Worm (Caenorhabditis elegans): ENCODE measurements around the gene rrf-3.

rrf-3 gene

ce11 chrII:8129040-8129387, 33.3 kb upstream of the rrf-3 start:
- TF ChIP-seq snpc-4 (tag; optimal IDR thresholded peaks at IDR 0.05) (no peak), ces-1 (GFP tag; optimal IDR thresholded peaks at IDR 0.05) (no peak), ztf-11 (tag; optimal IDR thresholded peaks at IDR 0.05) (no peak), pha-4 (tag; optimal IDR thresholded peaks at IDR 0.05) (no peak), nhr-28 (tag; optimal IDR thresholded peaks at IDR 0.05) (no peak), tbx-8 (GFP tag; optimal IDR thresholded peaks at IDR 0.05) (no peak), sem-2 (GFP tag; optimal IDR thresholded peaks at IDR 0.05) (no peak), hlh-1 (tag; optimal IDR thresholded peaks at IDR 0.05) (no peak), ham-2 (GFP tag; optimal IDR thresholded peaks at IDR 0.05) (no peak), drap-1 (GFP tag; optimal IDR thresholded peaks at IDR 0.05) (no peak), mls-2 (tag; optimal IDR thresholded peaks at IDR 0.05) (no peak)

DNA sequence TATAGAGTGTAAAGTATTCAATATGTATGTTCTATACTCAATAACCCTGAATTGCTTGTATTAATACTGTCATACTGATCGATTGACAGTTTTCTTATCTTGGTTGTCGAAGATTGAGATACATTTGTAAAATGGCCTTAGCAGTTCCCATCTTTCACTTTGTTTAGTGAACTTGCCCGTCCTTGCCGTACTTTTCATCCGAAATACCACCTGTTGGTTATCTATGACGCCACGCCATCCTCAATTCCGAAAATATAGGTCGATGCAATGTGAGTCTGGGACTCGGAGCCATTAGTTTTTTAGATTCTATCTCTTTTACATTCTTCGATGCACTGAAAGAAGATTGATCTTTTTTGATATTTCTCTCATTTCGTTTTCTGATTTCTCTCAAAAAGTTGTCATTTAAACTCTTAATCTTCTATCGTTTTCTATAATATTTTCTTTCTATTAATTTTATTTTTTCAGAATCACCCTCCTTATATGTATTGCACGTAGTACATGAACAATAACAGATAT, 32.7 kb upstream of the rrf-3 start, which contains the start of gene ulp-4:
Gene ulp-4 (plus strand): TSS at position 466 of the 516 bp plus-strand sequence.
- TF ChIP-seq hlh-1 (tag; optimal IDR thresholded peaks at IDR 0.05) (peak; percentile 16), nhr-12 (tag; optimal IDR thresholded peaks at IDR 0.05) (no peak)

- TF ChIP-seq snpc-4 (tag; optimal IDR thresholded peaks at IDR 0.05) = no peak
- TF ChIP-seq lsy-2 (tag; optimal IDR thresholded peaks at IDR 0.05) = no peak
- no peak for TF ChIP-seq unc-62 (GFP tag; optimal IDR thresholded peaks at IDR 0.05)
- TF ChIP-seq unc-39 (tag; optimal IDR thresholded peaks at IDR 0.05) = no peak
- no peak for TF ChIP-seq bed-3 (GFP tag; optimal IDR thresholded peaks at IDR 0.05)
- TF ChIP-seq nhr-12 (tag; optimal IDR thresholded peaks at IDR 0.05) = no peak
- TF ChIP-seq lin-13 (tag; optimal IDR thresholded peaks at IDR 0.05) = no peak
- TF ChIP-seq M03D4.4 (tag; optimal IDR thresholded peaks at IDR 0.05) = no peak
- no peak for TF ChIP-seq ces-1 (GFP tag; optimal IDR thresholded peaks at IDR 0.05)
- no peak for TF ChIP-seq tbx-8 (GFP tag; optimal IDR thresholded peaks at IDR 0.05)
- no peak for TF ChIP-seq mep-1 (tag; optimal IDR thresholded peaks at IDR 0.05)
- TF ChIP-seq pha-4 (tag; optimal IDR thresholded peaks at IDR 0.05) = no peak
- TF ChIP-seq nhr-2 (tag; optimal IDR thresholded peaks at IDR 0.05) = no peak
- no peak for TF ChIP-seq ceh-43 (GFP tag; optimal IDR thresholded peaks at IDR 0.05)
- no peak for TF ChIP-seq nhr-237 (tag; optimal IDR thresholded peaks at IDR 0.05)
- TF ChIP-seq sptf-1 (tag; optimal IDR thresholded peaks at IDR 0.05) = no peak
- no peak for TF ChIP-seq mls-2 (tag; optimal IDR thresholded peaks at IDR 0.05)
These were observed 31.5 kb upstream of the rrf-3 start for ce11 chrII:8130792-8131191.

ce11 chrII:8131413-8131966, 30.8 kb upstream of the rrf-3 start:
- TF ChIP-seq unc-39 (tag; optimal IDR thresholded peaks at IDR 0.05) (no peak), snpc-4 (tag; optimal IDR thresholded peaks at IDR 0.05) (no peak), elt-3 (tag; optimal IDR thresholded peaks at IDR 0.05) (no peak), elt-1 (tag; optimal IDR thresholded peaks at IDR 0.05; ENCODE audit: borderline replicate concordance, insufficient read depth) (no peak), ceh-43 (GFP tag; optimal IDR thresholded peaks at IDR 0.05) (no peak), sptf-1 (tag; optimal IDR thresholded peaks at IDR 0.05) (no peak), blmp-1 (tag; optimal IDR thresholded peaks at IDR 0.05) (no peak)

ce11 chrII:8135953-8136352, 26.3 kb upstream of the rrf-3 start:
- TF ChIP-seq bed-3 (GFP tag; optimal IDR thresholded peaks at IDR 0.05) (no peak), lin-13 (tag; optimal IDR thresholded peaks at IDR 0.05) (no peak), ceh-39 (tag; optimal IDR thresholded peaks at IDR 0.05) (no peak), elt-1 (tag; optimal IDR thresholded peaks at IDR 0.05; ENCODE audit: borderline replicate concordance, insufficient read depth) (no peak), ceh-43 (GFP tag; optimal IDR thresholded peaks at IDR 0.05) (no peak), mab-5 (tag; optimal IDR thresholded peaks at IDR 0.05) (no peak), nhr-237 (tag; optimal IDR thresholded peaks at IDR 0.05) (no peak), sptf-1 (tag; optimal IDR thresholded peaks at IDR 0.05) (no peak), lsy-2 (tag; optimal IDR thresholded peaks at IDR 0.05) (no peak)

ce11 chrII:8136818-8137217, 25.4 kb upstream of the rrf-3 start, which contains the start of gene ctns-1:
TSS of gene ctns-1 (minus strand) at chrII:8136918.
- TF ChIP-seq mep-1 (tag; optimal IDR thresholded peaks at IDR 0.05) (no peak), ham-2 (GFP tag; optimal IDR thresholded peaks at IDR 0.05) (no peak), hlh-1 (tag; optimal IDR thresholded peaks at IDR 0.05) (no peak), lin-13 (tag; optimal IDR thresholded peaks at IDR 0.05) (no peak), tbx-8 (GFP tag; optimal IDR thresholded peaks at IDR 0.05) (no peak), unc-39 (tag; optimal IDR thresholded peaks at IDR 0.05) (no peak)
